Fruit fly (Drosophila melanogaster) whole organism, embryonic: ENCODE results near the gene CG7135.
A peak's percentile ranks its signal among the peaks of the same experiment; 100 is the strongest.

ENCODE experiments used
- C15 ChIP-seq: fragments of 200-800 bp; sonication (Bioruptor generic); IDR thresholded peaks from 3 replicates; pipeline ENCODE4 v1.3.6; 2022; ENCODE audit warnings: missing biosample characterization, missing genetic modification characterization
- CG1024 ChIP-seq: fragments of 200-800 bp; sonication (Bioruptor generic); IDR thresholded peaks from 2 replicates; pipeline ENCODE4 v1.3.6; 2022; ENCODE audit warnings: missing biosample characterization, missing genetic modification characterization
- CG10321 ChIP-seq: fragments of 200-800 bp; sonication (Bioruptor generic); IDR thresholded peaks from 2 replicates; pipeline ENCODE4 v1.3.6; 2022; ENCODE audit warnings: missing biosample characterization, missing genetic modification characterization
- CG11504 ChIP-seq: fragments of 200-800 bp; sonication (Bioruptor generic); optimal IDR thresholded peaks from 3 replicates; lab custom pipeline; 2019; ENCODE audit warnings: missing biosample characterization, mild to moderate bottlenecking, missing genetic modification characterization, moderate library complexity
- CG13894 ChIP-seq: fragments of 200-800 bp; sonication (Bioruptor generic); optimal IDR thresholded peaks from 3 replicates; lab custom pipeline; 2018; ENCODE audit warnings: missing biosample characterization, mild to moderate bottlenecking, missing genetic modification characterization, moderate library complexity
- CG17361 ChIP-seq: fragments of 200-800 bp; sonication (Bioruptor generic); IDR thresholded peaks from 3 replicates; pipeline ENCODE4 v1.3.6; 2022; ENCODE audit warnings: missing biosample characterization, missing genetic modification characterization
- CG18476 ChIP-seq: fragments of 200-800 bp; sonication (Bioruptor generic); optimal IDR thresholded peaks from 2 replicates; lab custom pipeline; 2016; ENCODE audit warnings: missing biosample characterization, mild to moderate bottlenecking, missing genetic modification characterization
- CG32532 ChIP-seq: fragments of 200-800 bp; sonication (Bioruptor generic); IDR thresholded peaks from 2 replicates; pipeline ENCODE4 v1.3.6; 2022; ENCODE audit warnings: missing biosample characterization, missing genetic modification characterization
- CG4328 ChIP-seq: fragments of 200-800 bp; sonication (Bioruptor generic); optimal IDR thresholded peaks from 3 replicates; lab custom pipeline; 2017; ENCODE audit warnings: missing biosample characterization, missing genetic modification reagents, missing genetic modification characterization
- CG4360 ChIP-seq: fragments of 200-800 bp; sonication (Bioruptor generic); IDR thresholded peaks from 2 replicates; pipeline ENCODE4 v1.3.6; 2022; ENCODE audit warnings: missing biosample characterization, missing genetic modification characterization
- CG6175 ChIP-seq: fragments of 200-800 bp; sonication (Bioruptor generic); IDR thresholded peaks from 3 replicates; pipeline ENCODE4 v1.3.6; 2022; ENCODE audit warnings: missing biosample characterization, missing genetic modification characterization
- CG6254 ChIP-seq: fragments of 200-800 bp; sonication (Bioruptor generic); optimal IDR thresholded peaks from 3 replicates; lab custom pipeline; 2017; ENCODE audit warnings: mild to moderate bottlenecking, missing biosample characterization, missing genetic modification reagents, missing genetic modification characterization
- CG7372 ChIP-seq: fragments of 200-800 bp; sonication (Bioruptor generic); IDR thresholded peaks from 2 replicates; pipeline ENCODE4 v1.3.6; 2022; ENCODE audit warnings: missing biosample characterization, missing genetic modification characterization
- CkIIα-i1 ChIP-seq: fragments of 200-800 bp; sonication (Bioruptor generic); IDR thresholded peaks from 2 replicates; pipeline ENCODE4 v1.3.6; 2022; ENCODE audit warnings: missing biosample characterization, missing genetic modification characterization
- Deaf1 ChIP-seq: fragments of 200-800 bp; optimal IDR thresholded peaks from 3 replicates; lab custom pipeline; 2019; ENCODE audit warnings: missing biosample characterization, mild to moderate bottlenecking, missing genetic modification characterization, moderate library complexity
- E2f2 ChIP-seq: fragments of 200-800 bp; sonication (Bioruptor generic); IDR thresholded peaks from 2 replicates; pipeline ENCODE4 v1.3.6; 2022; ENCODE audit warnings: missing biosample characterization, missing genetic modification characterization
- Eip74EF ChIP-seq, 2 experiments: fragments of 200-800 bp in 1 of 2; fragments of >200 bp in 1 of 2; sonication (Bioruptor generic) in 1 of 2; optimal IDR thresholded peaks; 2 replicates each; lab custom pipeline; 2017 to 2019; ENCODE audit warnings: missing biosample characterization in 2 of 2, missing genetic modification characterization in 2 of 2, mild to moderate bottlenecking in 1 of 2, moderate library complexity in 1 of 2
- Ets65A ChIP-seq: fragments of 200-800 bp; sonication (Bioruptor generic); peaks from one replicate; lab custom pipeline; 2016; ENCODE audit warnings: missing biosample characterization, missing genetic modification characterization
- Hey ChIP-seq: fragments of 200-800 bp; sonication (Bioruptor generic); optimal IDR thresholded peaks from 3 replicates; lab custom pipeline; 2018; ENCODE audit warnings: missing biosample characterization, mild to moderate bottlenecking, missing genetic modification characterization
- Hmx ChIP-seq: fragments of 200-800 bp; sonication (Bioruptor generic); optimal IDR thresholded peaks from 2 replicates; lab custom pipeline; 2016; ENCODE audit warnings: missing biosample characterization, missing genetic modification characterization
- Hr3 ChIP-seq: fragments of 200-800 bp; sonication (Bioruptor generic); optimal IDR thresholded peaks from 3 replicates; lab custom pipeline; 2016; ENCODE audit warnings: missing biosample characterization, missing genetic modification characterization
- Jarid2 ChIP-seq: fragments of 200-800 bp; sonication (Bioruptor generic); optimal IDR thresholded peaks from 3 replicates; lab custom pipeline; 2017; ENCODE audit warnings: mild to moderate bottlenecking, missing biosample characterization, missing genetic modification reagents, missing genetic modification characterization
- MESR4 ChIP-seq: fragments of 200-800 bp; sonication (Bioruptor generic); optimal IDR thresholded peaks from 2 replicates; lab custom pipeline; 2018; ENCODE audit warnings: missing biosample characterization, mild to moderate bottlenecking, missing genetic modification characterization, moderate library complexity
- Med ChIP-seq: fragments of 200-800 bp; sonication (Bioruptor generic); peaks from one replicate; lab custom pipeline; 2016; ENCODE audit warnings: missing biosample characterization, missing genetic modification characterization, mild to moderate bottlenecking, inconsistent platforms, moderate library complexity
- Poxn ChIP-seq: fragments of 200-800 bp; sonication (Bioruptor generic); IDR thresholded peaks from 2 replicates; pipeline ENCODE4 v1.3.6; 2022; ENCODE audit warnings: missing biosample characterization, missing genetic modification characterization
- Ssrp ChIP-seq: fragments of 200-800 bp; sonication (Bioruptor generic); optimal IDR thresholded peaks from 2 replicates; lab custom pipeline; 2018; ENCODE audit warnings: missing biosample characterization, mild to moderate bottlenecking, missing genetic modification characterization, moderate library complexity
- TFAM ChIP-seq: fragments of 200-800 bp; sonication (Bioruptor generic); optimal IDR thresholded peaks from 2 replicates; lab custom pipeline; 2017; ENCODE audit warnings: missing biosample characterization, missing genetic modification characterization, inconsistent platforms
- Trl ChIP-seq, 3 experiments: fragments of >200 bp in 2 of 3; fragments of 200-800 bp in 1 of 3; sonication (Bioruptor generic) in 1 of 3; optimal IDR thresholded peaks; 2 replicates in 1 of 3; 3 replicates in 2 of 3; lab custom pipeline; 2016 to 2017; ENCODE audit warnings: missing biosample characterization in 1 of 3, missing genetic modification characterization in 1 of 3
- Xrp1 ChIP-seq: fragments of 200-800 bp; sonication (Bioruptor generic); IDR thresholded peaks from 2 replicates; pipeline ENCODE4 v1.3.6; 2022; ENCODE audit warnings: missing biosample characterization, missing genetic modification characterization
- ato ChIP-seq: fragments of 200-800 bp; sonication (Bioruptor generic); IDR thresholded peaks from 2 replicates; pipeline ENCODE4 v1.3.6; 2022; ENCODE audit warnings: missing biosample characterization, missing genetic modification characterization; ENCODE audit not compliant: partially characterized antibody
- chm ChIP-seq: fragments of 200-800 bp; sonication (Bioruptor generic); IDR thresholded peaks from 2 replicates; pipeline ENCODE4 v1.3.6; 2022; ENCODE audit warnings: missing biosample characterization, missing genetic modification characterization
- ci ChIP-seq: fragments of 200-800 bp; sonication (Bioruptor generic); IDR thresholded peaks from 3 replicates; pipeline ENCODE4 v1.3.6; 2022; ENCODE audit warnings: missing biosample characterization, missing genetic modification characterization
- dan ChIP-seq: fragments of 200-800 bp; sonication (Bioruptor generic); IDR thresholded peaks from 2 replicates; pipeline ENCODE4 v1.3.6; 2022; ENCODE audit warnings: missing biosample characterization, missing genetic modification characterization
- fd96Cb ChIP-seq: fragments of 200-800 bp; sonication (Bioruptor generic); optimal IDR thresholded peaks from 2 replicates; lab custom pipeline; 2018; ENCODE audit warnings: missing biosample characterization, mild to moderate bottlenecking, missing genetic modification characterization, moderate library complexity
- fu2 ChIP-seq: fragments of 200-800 bp; sonication (Bioruptor generic); optimal IDR thresholded peaks from 2 replicates; lab custom pipeline; 2016; ENCODE audit warnings: missing biosample characterization, missing genetic modification characterization
- grn ChIP-seq: fragments of 200-800 bp; sonication (Bioruptor generic); optimal IDR thresholded peaks from 3 replicates; lab custom pipeline; 2017; ENCODE audit warnings: missing biosample characterization, missing genetic modification characterization
- inv ChIP-seq: fragments of 200-800 bp; sonication (Bioruptor generic); IDR thresholded peaks from 2 replicates; pipeline ENCODE4 v1.3.6; 2022; ENCODE audit warnings: missing biosample characterization, missing genetic modification characterization; ENCODE audit not compliant: partially characterized antibody
- knrl ChIP-seq: fragments of 200-800 bp; sonication (Bioruptor generic); IDR thresholded peaks from 3 replicates; pipeline ENCODE4 v1.3.6; 2022; ENCODE audit warnings: missing biosample characterization, missing genetic modification characterization; ENCODE audit not compliant: partially characterized antibody
- lbe ChIP-seq: fragments of 200-800 bp; sonication (Bioruptor generic); optimal IDR thresholded peaks from 2 replicates; lab custom pipeline; 2016; ENCODE audit warnings: missing biosample characterization, mild to moderate bottlenecking, missing genetic modification characterization
- maf-S ChIP-seq: fragments of 200-800 bp; sonication (Bioruptor generic); optimal IDR thresholded peaks from 2 replicates; lab custom pipeline; 2016; ENCODE audit warnings: missing biosample characterization, missing genetic modification characterization
- odd ChIP-seq: fragments of 200-800 bp; sonication (Bioruptor generic); optimal IDR thresholded peaks from 2 replicates; lab custom pipeline; 2017; ENCODE audit warnings: missing biosample characterization, mild to moderate bottlenecking, missing genetic modification characterization
- pfk ChIP-seq: fragments of 200-800 bp; sonication (Bioruptor generic); optimal IDR thresholded peaks from 2 replicates; lab custom pipeline; 2018; ENCODE audit warnings: missing biosample characterization, mild to moderate bottlenecking, missing genetic modification characterization, moderate library complexity
- sens ChIP-seq: fragments of 200-800 bp; sonication (Bioruptor generic); peaks from one replicate; lab custom pipeline; 2016; ENCODE audit warnings: missing biosample characterization, missing genetic modification characterization
- shn ChIP-seq: fragments of 200-800 bp; sonication (Bioruptor generic); optimal IDR thresholded peaks from 3 replicates; lab custom pipeline; 2016; ENCODE audit warnings: missing biosample characterization, missing genetic modification characterization
- so ChIP-seq: fragments of 200-800 bp; sonication (Bioruptor generic); IDR thresholded peaks from 3 replicates; pipeline ENCODE4 v1.3.6; 2022; ENCODE audit warnings: missing biosample characterization, missing genetic modification characterization
- sr ChIP-seq: fragments of 200-800 bp; sonication (Bioruptor generic); IDR thresholded peaks from 3 replicates; pipeline ENCODE4 v1.3.6; 2022; ENCODE audit warnings: missing biosample characterization, missing genetic modification characterization
- tin ChIP-seq: fragments of 200-800 bp; sonication (Bioruptor generic); optimal IDR thresholded peaks from 3 replicates; lab custom pipeline; 2016; ENCODE audit warnings: missing biosample characterization, missing genetic modification characterization
- toy ChIP-seq: fragments of 200-800 bp; sonication (Bioruptor generic); IDR thresholded peaks from 2 replicates; pipeline ENCODE4 v1.3.6; 2022; ENCODE audit warnings: missing biosample characterization, missing genetic modification characterization
- trh ChIP-seq: fragments of 200-800 bp; sonication (Bioruptor generic); optimal IDR thresholded peaks from 2 replicates; lab custom pipeline; 2016; ENCODE audit warnings: missing biosample characterization, missing genetic modification characterization

The CG7135 gene

dm6 chrX:18114770-18115169, 11.3 kb downstream of the CG7135 start:
- TF ChIP-seq ci (GFP tag; lab: Robert Waterston, UW) (0 out of 3 replicates have a peak, but pooled peaks have one; percentile 19), CG7372 (GFP tag; lab: Robert Waterston, UW) (peak; percentile 91), sr (GFP tag; lab: Robert Waterston, UW) (peak; percentile 61; the same call in 2 of the 3 replicates), sens (GFP tag; lab: Kevin White, UChicago) (peak; percentile 5), CG10321 (GFP tag; lab: Robert Waterston, UW) (peak; percentile 71), fu2 (GFP tag; lab: Kevin White, UChicago) (no peak), CG1024 (GFP tag; lab: Robert Waterston, UW) (no peak), trh (GFP tag; lab: Kevin White, UChicago) (no peak), Trl (optimal IDR thresholded peaks at IDR 0.05; lab: Kevin White, UChicago) (peak in 1 of 2 experiments; percentile 19), Trl (GFP tag; optimal IDR thresholded peaks at IDR 0.05; lab: Kevin White, UChicago) (no peak), so (GFP tag; lab: Robert Waterston, UW) (0 out of 3 replicates have a peak, but pooled peaks have one; percentile 61), inv (GFP tag; lab: Robert Waterston, UW) (no peak), Poxn (GFP tag; lab: Robert Waterston, UW) (no peak), Ets65A (GFP tag; lab: Kevin White, UChicago) (peak; percentile 57), Deaf1 (tag; lab: Kevin White, UChicago) (peak; percentile 20)

dm6 chrX:18116811-18117383, 13.4 kb downstream of the CG7135 start, which contains the start of gene wupA:
Gene wupA, minus strand, starts transcription at chrX:18116922.
- TF ChIP-seq CG6254 (GFP tag; lab: Kevin White, UChicago) (no peak), Eip74EF (GFP tag; optimal IDR thresholded peaks at IDR 0.05; lab: Kevin White, UChicago) (no peak), CkIIα-i1 (GFP tag; lab: Robert Waterston, UW) (no peak), sr (GFP tag; lab: Robert Waterston, UW) (peak; percentile 95), CG11504 (tag; lab: Kevin White, UChicago) (no peak), Med (peak; percentile 76), MESR4 (GFP tag; lab: Kevin White, UChicago) (no peak), CG4328 (GFP tag; lab: Kevin White, UChicago) (no peak), C15 (GFP tag; lab: Robert Waterston, UW) (no peak), Jarid2 (no peak), knrl (GFP tag; lab: Robert Waterston, UW) (no peak), pfk (GFP tag; lab: Kevin White, UChicago) (no peak), CG6175 (GFP tag; lab: Robert Waterston, UW) (no peak), Hey (tag; lab: Kevin White, UChicago) (no peak), Hr3 (GFP tag; lab: Kevin White, UChicago) (no peak), TFAM (GFP tag; lab: Kevin White, UChicago) (no peak), ato (no peak), CG17361 (GFP tag; lab: Robert Waterston, UW) (no peak), Ssrp (tag; lab: Kevin White, UChicago) (no peak), CG18476 (GFP tag; lab: Kevin White, UChicago) (no peak), CG4360 (GFP tag; lab: Robert Waterston, UW) (no peak), Xrp1 (GFP tag; lab: Robert Waterston, UW) (no peak), CG13894 (tag; lab: Kevin White, UChicago) (no peak), grn (no peak), dan (GFP tag; lab: Robert Waterston, UW) (no peak), E2f2 (no peak), maf-S (GFP tag; lab: Kevin White, UChicago) (no peak), lbe (GFP tag; lab: Kevin White, UChicago) (no peak), CG32532 (no peak), chm (GFP tag; lab: Robert Waterston, UW) (no peak), Hmx (GFP tag; lab: Kevin White, UChicago) (no peak), Deaf1 (tag; lab: Kevin White, UChicago) (peak; percentile 97), shn (GFP tag; lab: Kevin White, UChicago) (no peak), fd96Cb (tag; lab: Kevin White, UChicago) (no peak), toy (no peak), tin (GFP tag; lab: Kevin White, UChicago) (no peak), odd (GFP tag; lab: Kevin White, UChicago) (no peak)
